2 worm cellular contexts compared by ENCODE assay signal in the genomic region with DNA sequence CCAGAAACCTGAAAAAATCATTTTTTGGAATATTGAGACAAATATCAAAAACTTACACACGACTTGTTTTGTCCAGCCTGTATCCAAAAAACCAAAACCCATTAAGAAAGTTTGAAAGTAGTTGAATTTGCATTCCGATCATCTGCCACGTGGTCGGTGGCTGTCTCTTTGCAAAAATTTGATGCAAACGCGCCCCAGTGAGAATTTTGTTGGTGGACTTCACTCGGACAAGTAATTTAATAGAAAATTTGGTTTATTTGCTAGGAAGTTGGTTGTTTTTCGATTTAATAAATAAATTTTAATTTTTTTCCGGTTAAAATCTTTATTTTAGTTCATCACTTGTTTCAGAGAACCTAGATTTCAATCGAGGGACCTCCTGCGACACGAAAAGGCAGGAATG.
TF ChIP-seq lines count a peak whose summit lies in the region.

No protein-coding gene starts in this region.

TF ChIP-seq in whole organism, L4 larva, 104 proteins besides CTCF, POLR2A, EP300 and RAD21:
- TF ChIP-seq nhr-77 (tag; optimal IDR thresholded peaks at IDR 0.05; lab: Kevin White, UChicago) (peak; percentile 8), lsy-2 (tag; optimal IDR thresholded peaks at IDR 0.05; lab: Kevin White, UChicago) (peak in 1 of 2 experiments; percentile 12), dve-1 (tag; optimal IDR thresholded peaks at IDR 0.05; lab: Kevin White, UChicago; ENCODE audit: insufficient read depth) (peak; percentile 13), mep-1 (tag; optimal IDR thresholded peaks at IDR 0.05; lab: Kevin White, UChicago) (no peak), saeg-2 (GFP tag; IDR thresholded peaks at IDR 0.05; lab: Robert Waterston, UW) (no peak), php-3 (GFP tag; IDR thresholded peaks at IDR 0.05; lab: Robert Waterston, UW) (no peak), F44E2.7 (GFP tag; IDR thresholded peaks at IDR 0.05; lab: Robert Waterston, UW) (no peak), skn-1 (tag; optimal IDR thresholded peaks at IDR 0.05; lab: Kevin White, UChicago) (no peak), madf-9 (GFP tag; conservative IDR thresholded peaks at IDR 0.05; lab: Robert Waterston, UW) (no peak), mes-2 (tag; optimal IDR thresholded peaks at IDR 0.05; lab: Kevin White, UChicago; ENCODE audit: poor library complexity, severe bottlenecking) (peak; percentile 64), nhr-42 (GFP tag; IDR thresholded peaks at IDR 0.05; lab: Robert Waterston, UW) (no peak), pha-4 (GFP tag; IDR thresholded peaks at IDR 0.05; lab: Robert Waterston, UW) (no peak), pha-4 (tag; optimal IDR thresholded peaks at IDR 0.05; lab: Kevin White, UChicago) (no peak), hmg-1.1 (GFP tag; IDR thresholded peaks at IDR 0.05; lab: Robert Waterston, UW) (no peak), lin-38 (GFP tag; IDR thresholded peaks at IDR 0.05; lab: Robert Waterston, UW) (peak; percentile 87), dmd-8 (GFP tag; IDR thresholded peaks at IDR 0.05; lab: Robert Waterston, UW) (no peak), D1046.2 (GFP tag; IDR thresholded peaks at IDR 0.05; lab: Robert Waterston, UW) (no peak), mdl-1 (tag; optimal IDR thresholded peaks at IDR 0.05; lab: Kevin White, UChicago) (peak in 1 of 2 experiments; percentile 21)
TF ChIP-seq in whole organism, L4 larva: peak in this region for 6.

TF ChIP-seq in whole organism, young adult, 124 proteins besides CTCF, POLR2A, EP300 and RAD21:
- TF ChIP-seq mcd-1 (GFP tag; IDR thresholded peaks at IDR 0.05; lab: Robert Waterston, UW): peak; percentile 59
- TF ChIP-seq ceh-79 (tag; optimal IDR thresholded peaks at IDR 0.05; lab: Kevin White, UChicago): no peak
- no peak for TF ChIP-seq ztf-26 (tag; optimal IDR thresholded peaks at IDR 0.05; lab: Kevin White, UChicago)
- no peak for TF ChIP-seq repo-1 (tag; optimal IDR thresholded peaks at IDR 0.05; lab: Kevin White, UChicago)
- TF ChIP-seq let-607 (tag; optimal IDR thresholded peaks at IDR 0.05; lab: Kevin White, UChicago): peak in 1 of 2 experiments; percentile 74
